Fruit fly (Drosophila melanogaster) whole organism, embryonic: ENCODE measurements around the gene wds.

ENCODE experiments used
- BEAF-32 ChIP-seq: fragments of 200-800 bp; sonication (Bioruptor generic); optimal IDR thresholded peaks from 3 replicates; lab custom pipeline; 2017; ENCODE audit warnings: missing biosample characterization, missing genetic modification characterization, mild to moderate bottlenecking, moderate library complexity, missing genetic modification reagents
- Bteb2 ChIP-seq: fragments of 200-800 bp; sonication (Bioruptor generic); optimal IDR thresholded peaks from 2 replicates; lab custom pipeline; 2016; ENCODE audit warnings: missing biosample characterization, missing genetic modification characterization
- CG10147 ChIP-seq: fragments of 200-800 bp; sonication (Bioruptor generic); optimal IDR thresholded peaks from 2 replicates; lab custom pipeline; 2019; ENCODE audit warnings: missing biosample characterization, mild to moderate bottlenecking, missing genetic modification characterization, moderate library complexity
- CG10267 ChIP-seq: fragments of 200-800 bp; sonication (Bioruptor generic); optimal IDR thresholded peaks from 2 replicates; lab custom pipeline; 2018; ENCODE audit warnings: missing biosample characterization, mild to moderate bottlenecking, missing genetic modification characterization, moderate library complexity
- CG10366 ChIP-seq: fragments of 200-800 bp; sonication (Bioruptor generic); IDR thresholded peaks from 2 replicates; pipeline ENCODE4 v1.3.6; 2022; ENCODE audit warnings: missing biosample characterization, missing genetic modification characterization
- CG10565 ChIP-seq: fragments of 200-800 bp; sonication (Bioruptor generic); optimal IDR thresholded peaks from 3 replicates; lab custom pipeline; 2016; ENCODE audit warnings: missing biosample characterization, mild to moderate bottlenecking, missing genetic modification characterization
- CG10959 ChIP-seq: fragments of 200-800 bp; sonication (Bioruptor generic); IDR thresholded peaks from 2 replicates; pipeline ENCODE4 v1.3.6; 2022; ENCODE audit warnings: missing biosample characterization, missing genetic modification characterization
- CG12659 ChIP-seq: fragments of 200-800 bp; sonication (Bioruptor generic); optimal IDR thresholded peaks from 3 replicates; lab custom pipeline; 2017; ENCODE audit warnings: mild to moderate bottlenecking, missing biosample characterization, missing genetic modification reagents, missing genetic modification characterization
- CG13287 ChIP-seq: fragments of 200-800 bp; sonication (Bioruptor generic); IDR thresholded peaks from 2 replicates; pipeline ENCODE4 v1.3.6; 2022; ENCODE audit warnings: missing biosample characterization, missing genetic modification characterization; ENCODE audit not compliant: partially characterized antibody
- CG13775 ChIP-seq: fragments of 200-800 bp; sonication (Bioruptor generic); optimal IDR thresholded peaks from 3 replicates; lab custom pipeline; 2017; ENCODE audit warnings: missing biosample characterization, mild to moderate bottlenecking, missing genetic modification characterization
- CG13894 ChIP-seq: fragments of 200-800 bp; sonication (Bioruptor generic); optimal IDR thresholded peaks from 3 replicates; lab custom pipeline; 2018; ENCODE audit warnings: missing biosample characterization, mild to moderate bottlenecking, missing genetic modification characterization, moderate library complexity
- CG14860 ChIP-seq: fragments of 200-800 bp; sonication (Bioruptor generic); IDR thresholded peaks from 3 replicates; pipeline ENCODE4 v1.3.6; 2022; ENCODE audit warnings: missing biosample characterization, missing genetic modification characterization; ENCODE audit not compliant: partially characterized antibody
- CG15011 ChIP-seq: fragments of 200-800 bp; sonication (Bioruptor generic); optimal IDR thresholded peaks from 3 replicates; lab custom pipeline; 2018; ENCODE audit warnings: missing biosample characterization, mild to moderate bottlenecking, missing genetic modification characterization
- CG15073 ChIP-seq: fragments of 200-800 bp; sonication (Bioruptor generic); optimal IDR thresholded peaks from 2 replicates; lab custom pipeline; 2016; ENCODE audit warnings: missing biosample characterization, missing genetic modification characterization
- CG15269 ChIP-seq: fragments of 200-800 bp; sonication (Bioruptor generic); optimal IDR thresholded peaks from 2 replicates; lab custom pipeline; 2018; ENCODE audit warnings: missing biosample characterization, mild to moderate bottlenecking, missing genetic modification characterization, moderate library complexity
- CG17328 ChIP-seq: fragments of 200-800 bp; sonication (Bioruptor generic); IDR thresholded peaks from 2 replicates; pipeline ENCODE4 v1.3.6; 2022; ENCODE audit warnings: missing biosample characterization, missing genetic modification characterization
- CG2120 ChIP-seq: fragments of 200-800 bp; sonication (Bioruptor generic); optimal IDR thresholded peaks from 3 replicates; lab custom pipeline; 2016; ENCODE audit warnings: missing biosample characterization, missing genetic modification characterization
- CG30431 ChIP-seq: fragments of 200-800 bp; sonication (Bioruptor generic); optimal IDR thresholded peaks from 2 replicates; lab custom pipeline; 2017; ENCODE audit warnings: missing biosample characterization, missing genetic modification characterization
- CG33557 ChIP-seq: fragments of 200-800 bp; sonication (Bioruptor generic); optimal IDR thresholded peaks from 2 replicates; lab custom pipeline; 2019; ENCODE audit warnings: missing biosample characterization, mild to moderate bottlenecking, missing genetic modification characterization, moderate library complexity
- CG3847 ChIP-seq: fragments of 200-800 bp; sonication (Bioruptor generic); IDR thresholded peaks from 2 replicates; pipeline ENCODE4 v1.3.6; 2022; ENCODE audit warnings: missing biosample characterization, missing genetic modification characterization
- CG42726 ChIP-seq: fragments of 200-800 bp; sonication (Bioruptor generic); IDR thresholded peaks from 2 replicates; pipeline ENCODE4 v1.3.6; 2022; ENCODE audit warnings: missing biosample characterization, missing genetic modification characterization; ENCODE audit not compliant: partially characterized antibody
- CG4424 ChIP-seq: fragments of 200-800 bp; sonication (Bioruptor generic); optimal IDR thresholded peaks from 3 replicates; lab custom pipeline; 2016; ENCODE audit warnings: missing biosample characterization, missing genetic modification characterization
- CG6689 ChIP-seq: fragments of 200-800 bp; sonication (Bioruptor generic); IDR thresholded peaks from 2 replicates; pipeline ENCODE4 v1.3.6; 2022; ENCODE audit warnings: missing biosample characterization, missing genetic modification characterization
- CG9817 ChIP-seq: fragments of 200-800 bp; sonication (Bioruptor generic); optimal IDR thresholded peaks from 2 replicates; lab custom pipeline; 2018; ENCODE audit warnings: missing biosample characterization, mild to moderate bottlenecking, missing genetic modification characterization, moderate library complexity
- CTCF ChIP-seq: fragments of 200-800 bp; sonication (Bioruptor generic); optimal IDR thresholded peaks from 2 replicates; lab custom pipeline; 2017; ENCODE audit warnings: missing biosample characterization, mild to moderate bottlenecking, missing genetic modification characterization, moderate library complexity
- Dbx ChIP-seq: fragments of 200-800 bp; sonication (Bioruptor generic); IDR thresholded peaks from 3 replicates; pipeline ENCODE4 v1.3.6; 2022; ENCODE audit warnings: missing biosample characterization, missing genetic modification characterization
- Drgx ChIP-seq: fragments of 200-800 bp; sonication (Bioruptor generic); IDR thresholded peaks from 2 replicates; pipeline ENCODE4 v1.3.6; 2022; ENCODE audit warnings: missing biosample characterization, missing genetic modification characterization
- HHEX ChIP-seq: fragments of 200-800 bp; sonication (Bioruptor generic); optimal IDR thresholded peaks from 3 replicates; lab custom pipeline; 2017; ENCODE audit warnings: missing biosample characterization, mild to moderate bottlenecking, missing genetic modification characterization, missing genetic modification reagents
- Hr39 ChIP-seq: fragments of >200 bp; optimal IDR thresholded peaks from 2 replicates; lab custom pipeline; 2017
- Ptx1 ChIP-seq: fragments of 200-800 bp; sonication (Bioruptor generic); IDR thresholded peaks from 2 replicates; pipeline ENCODE4 v1.3.6; 2022; ENCODE audit warnings: missing biosample characterization, missing genetic modification characterization
- Scr ChIP-seq: fragments of 200-800 bp; sonication (Bioruptor generic); IDR thresholded peaks from 2 replicates; pipeline ENCODE4 v1.3.6; 2022; ENCODE audit warnings: missing biosample characterization, missing genetic modification characterization; ENCODE audit not compliant: partially characterized antibody
- Sox100B ChIP-seq: fragments of 200-800 bp; sonication (Bioruptor generic); optimal IDR thresholded peaks from 3 replicates; lab custom pipeline; 2018; ENCODE audit warnings: missing biosample characterization, mild to moderate bottlenecking, missing genetic modification characterization
- Xbp1 ChIP-seq: fragments of 200-800 bp; sonication (Bioruptor generic); optimal IDR thresholded peaks from 3 replicates; lab custom pipeline; 2016; ENCODE audit warnings: missing biosample characterization, mild to moderate bottlenecking, missing genetic modification characterization
- ac ChIP-seq: fragments of 200-800 bp; sonication (Bioruptor generic); optimal IDR thresholded peaks from 3 replicates; lab custom pipeline; 2017; ENCODE audit warnings: missing biosample characterization, mild to moderate bottlenecking, missing genetic modification characterization
- az2 ChIP-seq: fragments of 200-800 bp; sonication (Bioruptor generic); optimal IDR thresholded peaks from 3 replicates; lab custom pipeline; 2016; ENCODE audit warnings: missing biosample characterization, missing genetic modification characterization
- br ChIP-seq: fragments of >200 bp; optimal IDR thresholded peaks from 2 replicates; lab custom pipeline; 2017
- dm ChIP-seq: fragments of 200-800 bp; sonication (Bioruptor generic); optimal IDR thresholded peaks from 3 replicates; lab custom pipeline; 2016; ENCODE audit warnings: missing biosample characterization, missing genetic modification characterization
- ems ChIP-seq: fragments of 200-800 bp; sonication (Bioruptor generic); optimal IDR thresholded peaks from 3 replicates; lab custom pipeline; 2016; ENCODE audit warnings: missing biosample characterization, missing genetic modification characterization
- jumu ChIP-seq: fragments of 200-800 bp; sonication (Bioruptor generic); optimal IDR thresholded peaks from 3 replicates; lab custom pipeline; 2016; ENCODE audit warnings: missing biosample characterization, missing genetic modification characterization
- lov ChIP-seq, 2 experiments: fragments of 200-800 bp in 1 of 2; fragments of >200 bp in 1 of 2; sonication (Bioruptor generic) in 1 of 2; IDR thresholded peaks in 1 of 2; optimal IDR thresholded peaks in 1 of 2; 2 replicates in 1 of 2; 3 replicates in 1 of 2; pipeline versions ENCODE4 v1.3.6 to Lab custom; 2017 to 2022; ENCODE audit warnings: missing biosample characterization in 1 of 2, missing genetic modification characterization in 1 of 2
- luna ChIP-seq: fragments of 200-800 bp; sonication (Bioruptor generic); optimal IDR thresholded peaks from 2 replicates; lab custom pipeline; 2016; ENCODE audit warnings: missing biosample characterization, missing genetic modification characterization
- oc ChIP-seq: fragments of 200-800 bp; sonication (Bioruptor generic); optimal IDR thresholded peaks from 2 replicates; lab custom pipeline; 2018; ENCODE audit warnings: missing biosample characterization, mild to moderate bottlenecking, missing genetic modification characterization, moderate library complexity
- psq ChIP-seq: fragments of 200-800 bp; sonication (Bioruptor generic); optimal IDR thresholded peaks from 2 replicates; lab custom pipeline; 2017; ENCODE audit warnings: missing biosample characterization, missing genetic modification characterization
- rib ChIP-seq: fragments of 200-800 bp; sonication (Bioruptor generic); IDR thresholded peaks from 2 replicates; pipeline ENCODE4 v1.3.6; 2022; ENCODE audit warnings: missing biosample characterization, missing genetic modification characterization
- sim ChIP-seq: fragments of 200-800 bp; sonication (Bioruptor generic); IDR thresholded peaks from 2 replicates; pipeline ENCODE4 v1.3.6; 2022; ENCODE audit warnings: missing biosample characterization, missing genetic modification characterization
- tap ChIP-seq: fragments of 200-800 bp; optimal IDR thresholded peaks from 3 replicates; lab custom pipeline; 2019; ENCODE audit warnings: missing biosample characterization, mild to moderate bottlenecking, missing genetic modification characterization, moderate library complexity
- tin ChIP-seq: fragments of 200-800 bp; sonication (Bioruptor generic); optimal IDR thresholded peaks from 3 replicates; lab custom pipeline; 2016; ENCODE audit warnings: missing biosample characterization, missing genetic modification characterization
- trh ChIP-seq: fragments of 200-800 bp; sonication (Bioruptor generic); optimal IDR thresholded peaks from 2 replicates; lab custom pipeline; 2016; ENCODE audit warnings: missing biosample characterization, missing genetic modification characterization
- ttk ChIP-seq: fragments of 200-800 bp; sonication (Bioruptor generic); IDR thresholded peaks from 2 replicates; pipeline ENCODE4 v2.1.2; 2022; ENCODE audit warnings: missing biosample characterization, missing genetic modification characterization
- twi ChIP-seq: fragments of 200-800 bp; optimal IDR thresholded peaks from 2 replicates; lab custom pipeline; 2019; ENCODE audit warnings: missing biosample characterization, mild to moderate bottlenecking, missing genetic modification characterization, moderate library complexity
- vfl ChIP-seq: fragments of 200-800 bp; sonication (Bioruptor generic); optimal IDR thresholded peaks from 2 replicates; lab custom pipeline; 2016; ENCODE audit warnings: missing biosample characterization, missing genetic modification characterization
- wek ChIP-seq: fragments of 200-800 bp; sonication (Bioruptor generic); optimal IDR thresholded peaks from 3 replicates; lab custom pipeline; 2018; ENCODE audit warnings: missing biosample characterization, mild to moderate bottlenecking, missing genetic modification characterization, moderate library complexity

Gene wds

DNA sequence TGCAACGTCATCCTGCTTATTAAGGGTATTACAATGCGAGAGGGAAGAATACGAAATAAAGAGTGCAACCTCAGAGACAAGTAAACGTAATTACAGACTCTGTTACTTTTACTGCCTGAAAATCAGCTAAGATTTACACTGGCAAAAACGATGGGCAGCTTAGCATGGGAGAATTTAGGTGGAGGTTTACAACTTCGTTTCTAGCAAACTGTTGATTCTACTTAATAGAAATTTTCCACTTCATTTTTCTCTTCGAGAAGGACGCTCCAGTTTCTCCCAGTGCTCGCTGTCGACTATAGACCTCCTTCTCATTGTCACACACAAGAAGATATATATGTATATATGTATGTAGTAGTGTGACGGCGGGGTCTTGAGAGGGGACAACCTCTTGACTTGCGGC is 49.6 kb upstream of the wds start (continued):
- TF ChIP-seq ttk (GFP tag; lab: Robert Waterston, UW) (peak; percentile 33; the same call in 1 of the 2 replicates), CG10267 (tag; lab: Kevin White, UChicago) (no peak), Bteb2 (GFP tag; lab: Kevin White, UChicago) (no peak), tap (tag; lab: Kevin White, UChicago) (no peak), lov (optimal IDR thresholded peaks at IDR 0.05; lab: Kevin White, UChicago) (no peak), lov (GFP tag; IDR thresholded peaks at IDR 0.05; lab: Robert Waterston, UW) (no peak), CG12659 (GFP tag; lab: Kevin White, UChicago) (peak; percentile 29), Scr (GFP tag; lab: Robert Waterston, UW) (no peak), CTCF (GFP tag; lab: Kevin White, UChicago) (no peak), CG6689 (GFP tag; lab: Robert Waterston, UW) (no peak), CG13775 (GFP tag; lab: Kevin White, UChicago) (no peak), br (lab: Kevin White, UChicago) (no peak), Sox100B (no peak), CG17328 (GFP tag; lab: Robert Waterston, UW) (peak; percentile 58), CG2120 (GFP tag; lab: Kevin White, UChicago) (peak; percentile 4), vfl (no peak), CG10565 (GFP tag; lab: Kevin White, UChicago) (no peak), CG13894 (tag; lab: Kevin White, UChicago) (no peak), CG30431 (GFP tag; lab: Kevin White, UChicago) (no peak), CG10147 (GFP tag; lab: Kevin White, UChicago) (no peak), ac (GFP tag; lab: Kevin White, UChicago) (no peak), tin (GFP tag; lab: Kevin White, UChicago) (no peak), CG10959 (GFP tag; lab: Robert Waterston, UW) (0 out of 2 replicates have a peak, but pooled peaks have one; percentile 25), Ptx1 (GFP tag; lab: Robert Waterston, UW) (peak; percentile 51; the same call in 1 of the 2 replicates), psq (GFP tag; lab: Kevin White, UChicago) (no peak), Xbp1 (peak; percentile 59), sim (GFP tag; lab: Robert Waterston, UW) (0 out of 2 replicates have a peak, but pooled peaks have one; percentile 12), CG10366 (GFP tag; lab: Robert Waterston, UW) (peak; percentile 44; the same call in 1 of the 2 replicates), CG4424 (no peak), CG42726 (GFP tag; lab: Robert Waterston, UW) (no peak), Hr39 (lab: Kevin White, UChicago) (no peak), trh (no peak), CG3847 (GFP tag; lab: Robert Waterston, UW) (no peak; the same call in 1 of the 2 replicates), BEAF-32 (no peak), dm (GFP tag; lab: Kevin White, UChicago) (no peak), twi (peak; percentile 10), CG15073 (GFP tag; lab: Kevin White, UChicago) (no peak), wek (GFP tag; lab: Kevin White, UChicago) (no peak), luna (GFP tag; lab: Kevin White, UChicago) (no peak), oc (peak; percentile 3), CG15269 (tag; lab: Kevin White, UChicago) (peak; percentile 45), HHEX (GFP tag; lab: Kevin White, UChicago) (no peak), CG15011 (no peak), jumu (GFP tag; lab: Kevin White, UChicago) (no peak), CG14860 (GFP tag; lab: Robert Waterston, UW) (no peak), CG13287 (GFP tag; lab: Robert Waterston, UW) (no peak), Dbx (GFP tag; lab: Robert Waterston, UW) (no peak), Drgx (GFP tag; lab: Robert Waterston, UW) (peak; percentile 77), CG33557 (GFP tag; lab: Kevin White, UChicago) (no peak), ems (GFP tag; lab: Kevin White, UChicago) (peak; percentile 30), CG9817 (tag; lab: Kevin White, UChicago) (peak; percentile 46), rib (no peak), az2 (GFP tag; lab: Kevin White, UChicago) (peak; percentile 46)
